Worm (Caenorhabditis elegans) whole organism, young adult: ENCODE data around the gene sri-34.

Source experiments
- B0019.2 ChIP-seq: fragments of 200-800 bp; sonication (Bioruptor generic); conservative IDR thresholded peaks from 2 replicates; pipeline ENCODE4 v1.3.6; 2022; ENCODE audit warnings: missing genetic modification reagents, missing genetic modification characterization, missing compliant biosample characterization
- B0035.1 ChIP-seq: sonication (generic microtip); optimal IDR thresholded peaks from 2 replicates; lab custom pipeline; 2016; ENCODE audit warnings: missing genetic modification characterization, mild to moderate bottlenecking, missing compliant biosample characterization, missing genotype, missing genetic modification reagents
- B0261.1 ChIP-seq: sonication (generic microtip); optimal IDR thresholded peaks from 2 replicates; lab custom pipeline; 2016; ENCODE audit warnings: mild to moderate bottlenecking, missing genetic modification characterization, moderate library complexity, missing compliant biosample characterization
- C06A6.2 ChIP-seq: fragments of 200-800 bp; sonication (Bioruptor generic); conservative IDR thresholded peaks from 2 replicates; pipeline ENCODE4 v1.3.6; 2022; ENCODE audit warnings: missing genetic modification characterization, missing compliant biosample characterization
- C17E4.6 ChIP-seq: fragments of 200-800 bp; sonication (Bioruptor generic); IDR thresholded peaks from 2 replicates; pipeline ENCODE4 v1.3.6; 2022; ENCODE audit warnings: missing genetic modification reagents, missing genetic modification characterization, missing compliant biosample characterization
- D2030.7 ChIP-seq: fragments of 200-800 bp; sonication (Bioruptor generic); IDR thresholded peaks from 2 replicates; pipeline ENCODE4 v1.3.6; 2022; ENCODE audit warnings: missing genetic modification reagents, missing genetic modification characterization, missing compliant biosample characterization
- T07F8.4 ChIP-seq: sonication (generic microtip); optimal IDR thresholded peaks from 2 replicates; lab custom pipeline; 2016; ENCODE audit warnings: mild to moderate bottlenecking, missing genetic modification characterization, moderate library complexity, missing compliant biosample characterization
- Y53G8AR.9 ChIP-seq: fragments of 200-800 bp; sonication (Bioruptor generic); conservative IDR thresholded peaks from 2 replicates; pipeline ENCODE4 v1.3.6; 2022; ENCODE audit warnings: missing genetic modification reagents, missing genetic modification characterization, missing compliant biosample characterization
- attf-3 ChIP-seq: fragments of 200-800 bp; sonication (Bioruptor generic); conservative IDR thresholded peaks from 2 replicates; pipeline ENCODE4 v1.3.6; 2022; ENCODE audit warnings: missing genetic modification reagents, missing genetic modification characterization, missing compliant biosample characterization
- cebp-1 ChIP-seq, 2 experiments: fragments of 200-800 bp in 1 of 2; sonication (Bioruptor generic) in 1 of 2; sonication (generic microtip) in 1 of 2; IDR thresholded peaks in 1 of 2; optimal IDR thresholded peaks in 1 of 2; 2 replicates each; pipeline versions ENCODE4 v1.3.6 to Lab custom; 2017 to 2022; ENCODE audit warnings: missing compliant biosample characterization in 2 of 2, missing genetic modification characterization in 2 of 2, mild to moderate bottlenecking in 1 of 2, missing genetic modification reagents in 1 of 2, moderate library complexity in 1 of 2
- cebp-2 ChIP-seq: fragments of 200-800 bp; sonication (Bioruptor generic); IDR thresholded peaks from 2 replicates; pipeline ENCODE4 v1.3.6; 2022; ENCODE audit warnings: missing genetic modification characterization, missing compliant biosample characterization
- ceh-91 ChIP-seq: fragments of 200-800 bp; sonication (Bioruptor generic); IDR thresholded peaks from 2 replicates; pipeline ENCODE4 v1.3.6; 2022; ENCODE audit warnings: missing genetic modification reagents, missing genetic modification characterization, missing compliant biosample characterization
- egrh-3 ChIP-seq: fragments of 200-800 bp; sonication (Bioruptor generic); IDR thresholded peaks from 2 replicates; pipeline ENCODE4 v1.3.6; 2022; ENCODE audit warnings: missing genetic modification reagents, missing genetic modification characterization, missing compliant biosample characterization
- ekl-4 ChIP-seq: fragments of 200-800 bp; sonication (Bioruptor generic); IDR thresholded peaks from 2 replicates; pipeline ENCODE4 v1.3.6; 2022; ENCODE audit warnings: missing genetic modification reagents, missing genetic modification characterization, missing compliant biosample characterization
- hmg-1.2 ChIP-seq: fragments of 200-800 bp; sonication (Bioruptor generic); IDR thresholded peaks from 2 replicates; pipeline ENCODE4 v1.3.6; 2022; ENCODE audit warnings: missing genetic modification reagents, missing genetic modification characterization, missing compliant biosample characterization
- lir-1 ChIP-seq: fragments of 200-800 bp; sonication (Bioruptor generic); conservative IDR thresholded peaks from 2 replicates; pipeline ENCODE4 v1.3.6; 2022; ENCODE audit warnings: missing genetic modification reagents, missing genetic modification characterization, missing compliant biosample characterization
- madf-10 ChIP-seq: sonication (generic microtip); optimal IDR thresholded peaks from 2 replicates; lab custom pipeline; 2016; ENCODE audit warnings: mild to moderate bottlenecking, missing genetic modification characterization, missing compliant biosample characterization
- madf-3 ChIP-seq: fragments of 200-800 bp; sonication (Bioruptor generic); IDR thresholded peaks from 2 replicates; pipeline ENCODE4 v1.3.6; 2022; ENCODE audit warnings: missing genetic modification reagents, missing genetic modification characterization, missing compliant biosample characterization
- madf-8 ChIP-seq: fragments of 200-800 bp; sonication (Bioruptor generic); conservative IDR thresholded peaks from 2 replicates; pipeline ENCODE4 v1.3.6; 2022; ENCODE audit warnings: missing genetic modification reagents, missing genetic modification characterization, missing compliant biosample characterization
- mes-4 ChIP-seq: sonication (generic microtip); optimal IDR thresholded peaks from 2 replicates; lab custom pipeline; 2016; ENCODE audit warnings: missing genotype, missing genetic modification characterization, missing compliant biosample characterization
- nhr-120 ChIP-seq: fragments of 200-800 bp; sonication (Bioruptor generic); IDR thresholded peaks from 2 replicates; pipeline ENCODE4 v1.3.6; 2022; ENCODE audit warnings: missing genetic modification characterization, missing compliant biosample characterization
- nhr-90 ChIP-seq: sonication (generic microtip); optimal IDR thresholded peaks from 2 replicates; lab custom pipeline; 2016; ENCODE audit warnings: missing genotype, mild to moderate bottlenecking, missing genetic modification characterization, missing compliant biosample characterization
- pbrm-1 ChIP-seq: fragments of 200-800 bp; sonication (Bioruptor generic); IDR thresholded peaks from 2 replicates; pipeline ENCODE4 v1.3.6; 2022; ENCODE audit warnings: missing genetic modification reagents, missing genetic modification characterization, missing compliant biosample characterization
- rec-8 ChIP-seq, 2 experiments: sonication (generic microtip); optimal IDR thresholded peaks; 2 replicates each; lab custom pipeline; 2016; ENCODE audit warnings: mild to moderate bottlenecking in 2 of 2, missing genetic modification characterization in 2 of 2, missing genetic modification reagents in 2 of 2, missing genotype in 2 of 2, missing biosample characterization in 1 of 2, missing compliant biosample characterization in 1 of 2, moderate library complexity in 1 of 2
- snpc-1.1 ChIP-seq: sonication (generic microtip); optimal IDR thresholded peaks from 2 replicates; lab custom pipeline; 2017; ENCODE audit warnings: missing genetic modification characterization, mild to moderate bottlenecking, missing compliant biosample characterization, antibody characterized with exemption, moderate library complexity, missing genotype, missing genetic modification reagents; ENCODE audit not compliant: insufficient read depth
- snpc-4 ChIP-seq, 5 experiments: fragments of 150-350 bp in 1 of 5; sonication (generic microtip) in 4 of 5; optimal IDR thresholded peaks; 2 replicates each; lab custom pipeline; 2014 to 2018; ENCODE audit warnings: missing genetic modification characterization in 5 of 5, missing biosample characterization in 3 of 5, antibody characterized with exemption in 2 of 5, mild to moderate bottlenecking in 2 of 5, missing compliant biosample characterization in 2 of 5, missing genotype in 2 of 5, moderate library complexity in 2 of 5, missing genetic modification reagents in 1 of 5
- somi-1 ChIP-seq: fragments of 200-800 bp; sonication (Bioruptor generic); optimal IDR thresholded peaks from 2 replicates; lab custom pipeline; 2018; ENCODE audit warnings: mild to moderate bottlenecking, missing genetic modification characterization, missing compliant biosample characterization
- unc-62 ChIP-seq: fragments of 150-350 bp; optimal IDR thresholded peaks from 2 replicates; lab custom pipeline; 2014; ENCODE audit warnings: missing biosample characterization, missing genetic modification reagents, missing genetic modification characterization
- zfh-2 ChIP-seq: fragments of 200-800 bp; sonication (Bioruptor generic); conservative IDR thresholded peaks from 2 replicates; pipeline ENCODE4 v1.3.6; 2022; ENCODE audit warnings: missing genetic modification reagents, missing genetic modification characterization, missing compliant biosample characterization
- zim-3 ChIP-seq: sonication (generic microtip); optimal IDR thresholded peaks from 2 replicates; lab custom pipeline; 2017; ENCODE audit warnings: mild to moderate bottlenecking, missing genetic modification characterization, moderate library complexity, missing compliant biosample characterization
- ztf-18 ChIP-seq: sonication (generic microtip); optimal IDR thresholded peaks from 2 replicates; lab custom pipeline; 2016; ENCODE audit warnings: missing genotype, mild to moderate bottlenecking, missing genetic modification characterization, missing compliant biosample characterization
- ztf-3 ChIP-seq: fragments of 200-800 bp; sonication (Bioruptor generic); optimal IDR thresholded peaks from 2 replicates; lab custom pipeline; 2018; ENCODE audit warnings: mild to moderate bottlenecking, missing genetic modification characterization, missing compliant biosample characterization
- ztf-6 ChIP-seq: fragments of 200-800 bp; sonication (Bioruptor generic); IDR thresholded peaks from 2 replicates; pipeline ENCODE4 v1.3.6; 2022; ENCODE audit warnings: missing genetic modification reagents, missing genetic modification characterization, missing compliant biosample characterization

sri-34 gene

ce11 chrII:3112313-3112712 lies 46.6 kb downstream of the sri-34 start, which contains the start of gene Y25C1A.2:
Y25C1A.2 (plus strand) TSS chrII:3112613.
- TF ChIP-seq nhr-120 (GFP tag; lab: Robert Waterston, UW) = no peak
- TF ChIP-seq madf-8 (GFP tag; lab: Robert Waterston, UW) = no peak
- no peak for TF ChIP-seq nhr-90 (tag; lab: Kevin White, UChicago)
- TF ChIP-seq C06A6.2 (GFP tag; lab: Robert Waterston, UW) = no peak
- TF ChIP-seq pbrm-1 (GFP tag; lab: Robert Waterston, UW) = no peak
- no peak for TF ChIP-seq B0035.1 (tag; lab: Kevin White, UChicago)
- no peak for TF ChIP-seq ekl-4
- TF ChIP-seq madf-10 (tag; lab: Kevin White, UChicago) = no peak
- TF ChIP-seq B0019.2 (GFP tag; lab: Robert Waterston, UW) = no peak
- TF ChIP-seq B0261.1 = no peak
- TF ChIP-seq lir-1 = no peak
- TF ChIP-seq ztf-3 (GFP tag; lab: Kevin White, UChicago) = no peak
- no peak for TF ChIP-seq ztf-6

DNA sequence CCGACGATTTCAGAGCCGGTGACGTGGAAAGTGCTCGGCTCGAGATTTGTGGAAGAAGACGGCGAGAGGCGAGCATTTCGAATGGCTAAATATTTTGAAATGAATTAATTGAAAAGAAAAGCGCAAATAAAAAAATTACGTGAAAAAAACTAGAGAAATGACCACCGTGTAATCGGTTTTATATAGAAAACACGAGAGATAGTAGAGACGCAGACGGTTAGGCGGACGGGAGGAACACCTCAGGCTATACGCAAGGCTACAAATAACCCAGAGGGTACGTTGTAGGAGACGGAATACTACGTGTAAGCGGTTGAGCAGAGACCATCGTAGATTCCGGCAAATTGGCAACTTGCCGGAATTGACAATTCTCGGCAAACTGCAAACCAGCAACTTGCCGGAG lies 47.7 kb downstream of the sri-34 start, which contains the start of gene Y25C1A.13:
TSS of gene Y25C1A.13 (minus strand) at position 101 of the 400 bp plus-strand sequence.
- peak; percentile 63 for TF ChIP-seq hmg-1.2 (GFP tag; lab: Robert Waterston, UW)
- no peak for TF ChIP-seq madf-8 (GFP tag; lab: Robert Waterston, UW)

DNA sequence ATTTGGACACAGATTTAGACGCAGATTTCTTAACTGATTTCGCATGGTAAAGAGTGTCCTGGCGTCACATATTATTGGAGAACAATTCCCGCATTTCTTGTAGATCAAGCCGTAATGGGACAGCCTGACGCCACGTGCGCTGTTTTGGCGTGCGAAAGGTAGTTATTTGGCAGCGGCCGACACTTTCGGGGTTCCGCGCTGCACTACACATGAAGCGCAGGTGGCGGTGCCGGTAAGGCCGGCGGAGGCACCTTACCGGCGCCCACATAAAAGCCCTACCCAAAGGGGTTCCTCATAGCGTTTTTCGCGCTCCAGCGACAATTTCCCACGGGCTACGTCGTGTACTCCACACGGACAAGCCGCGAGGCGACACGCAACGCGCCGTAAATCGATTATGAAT lies 48.8 kb downstream of the sri-34 start:
- 0 out of 2 replicates have a peak, but pooled peaks have one; percentile 7 for TF ChIP-seq attf-3
- no peak for TF ChIP-seq mes-4 (tag; lab: Kevin White, UChicago)
- no peak for TF ChIP-seq ztf-18
- TF ChIP-seq D2030.7 (GFP tag; lab: Robert Waterston, UW) = 0 out of 2 replicates have a peak, but pooled peaks have one; percentile 23
- TF ChIP-seq rec-8 (tag; optimal IDR thresholded peaks at IDR 0.05; lab: Kevin White, UChicago) = no peak
- no peak for TF ChIP-seq madf-3
- TF ChIP-seq hmg-1.2 (GFP tag; lab: Robert Waterston, UW) = peak; percentile 10; the same call in 1 of the 2 replicates
- no peak for TF ChIP-seq cebp-1 (GFP tag; IDR thresholded peaks at IDR 0.05; lab: Robert Waterston, UW)
- TF ChIP-seq cebp-1 (tag; optimal IDR thresholded peaks at IDR 0.05; lab: Kevin White, UChicago) = no peak
- no peak for TF ChIP-seq T07F8.4
- TF ChIP-seq C17E4.6 (GFP tag; lab: Robert Waterston, UW) = no peak
- no peak for TF ChIP-seq madf-10 (tag; lab: Kevin White, UChicago)
- TF ChIP-seq unc-62 (GFP tag; lab: Kevin White, UChicago) = no peak
- TF ChIP-seq ceh-91 = no peak
- TF ChIP-seq cebp-2 (GFP tag; lab: Robert Waterston, UW) = 0 out of 2 replicates have a peak, but pooled peaks have one; percentile 17
- no peak for TF ChIP-seq somi-1 (GFP tag; lab: Kevin White, UChicago)
- peak; percentile 46; the same call in 1 of the 2 replicates for TF ChIP-seq zfh-2 (GFP tag; lab: Robert Waterston, UW)
- no peak for TF ChIP-seq Y53G8AR.9 (GFP tag; lab: Robert Waterston, UW)
- TF ChIP-seq ztf-3 (GFP tag; lab: Kevin White, UChicago) = no peak
- peak; percentile 60 for TF ChIP-seq snpc-1.1 (tag; lab: Kevin White, UChicago)
- peak; percentile 14; the same call in 1 of the 2 replicates for TF ChIP-seq egrh-3
- TF ChIP-seq snpc-4 (GFP tag; optimal IDR thresholded peaks at IDR 0.05; lab: Kevin White, UChicago) = no peak
- TF ChIP-seq snpc-4 (tag; optimal IDR thresholded peaks at IDR 0.05; lab: Kevin White, UChicago) = peak in 2 of 4 experiments; percentile 57 to 74
- TF ChIP-seq zim-3 (tag; lab: Kevin White, UChicago) = no peak
